Fruit fly (Drosophila melanogaster) whole organism, embryonic: ENCODE results near the gene CG34332.
"Not testable (repeated sequence)": the region's sequence is repeated elsewhere in the genome, so short reads cannot be mapped to it uniquely, and the experiment has no call there.

Experiments used
- CG13296 ChIP-seq: fragments of 200-800 bp; sonication (Bioruptor generic); optimal IDR thresholded peaks from 3 replicates; lab custom pipeline; 2018; ENCODE audit warnings: missing biosample characterization, mild to moderate bottlenecking, missing genetic modification characterization
- CG15479 ChIP-seq: fragments of 200-800 bp; sonication (Bioruptor generic); optimal IDR thresholded peaks from 3 replicates; lab custom pipeline; 2019; ENCODE audit warnings: missing biosample characterization, mild to moderate bottlenecking, missing genetic modification characterization, moderate library complexity
- CG16863 ChIP-seq: fragments of 200-800 bp; sonication (Bioruptor generic); optimal IDR thresholded peaks from 3 replicates; lab custom pipeline; 2016; ENCODE audit warnings: missing biosample characterization, missing genetic modification characterization
- CG2889 ChIP-seq: fragments of 200-800 bp; sonication (Bioruptor generic); IDR thresholded peaks from 3 replicates; pipeline ENCODE4 v1.3.6; 2022; ENCODE audit warnings: missing biosample characterization, missing genetic modification characterization
- CG30403 ChIP-seq: fragments of 200-800 bp; sonication (Bioruptor generic); optimal IDR thresholded peaks from 3 replicates; lab custom pipeline; 2016; ENCODE audit warnings: missing biosample characterization, missing genetic modification characterization
- CG34224 ChIP-seq: fragments of 200-800 bp; sonication (Bioruptor generic); IDR thresholded peaks from 3 replicates; pipeline ENCODE4 v1.3.6; 2022; ENCODE audit warnings: missing biosample characterization, missing genetic modification characterization; ENCODE audit not compliant: partially characterized antibody
- CG34422 ChIP-seq: fragments of 200-800 bp; sonication (Bioruptor generic); IDR thresholded peaks from 3 replicates; pipeline ENCODE4 v1.3.6; 2022; ENCODE audit warnings: missing biosample characterization, missing genetic modification characterization
- CG6689 ChIP-seq: fragments of 200-800 bp; sonication (Bioruptor generic); IDR thresholded peaks from 2 replicates; pipeline ENCODE4 v1.3.6; 2022; ENCODE audit warnings: missing biosample characterization, missing genetic modification characterization
- CG7928 ChIP-seq: fragments of 200-800 bp; sonication (Bioruptor generic); optimal IDR thresholded peaks from 2 replicates; lab custom pipeline; 2017; ENCODE audit warnings: missing biosample characterization, mild to moderate bottlenecking, missing genetic modification characterization
- CG8359 ChIP-seq: fragments of 200-800 bp; sonication (Bioruptor generic); optimal IDR thresholded peaks from 2 replicates; lab custom pipeline; 2017; ENCODE audit warnings: missing biosample characterization, mild to moderate bottlenecking, missing genetic modification characterization, borderline replicate concordance
- D ChIP-seq, 2 experiments: fragments of 200-800 bp in 1 of 2; fragments of >200 bp in 1 of 2; sonication (Bioruptor generic) in 1 of 2; optimal IDR thresholded peaks; 2 replicates in 1 of 2; 3 replicates in 1 of 2; lab custom pipeline; 2017; ENCODE audit warnings: mild to moderate bottlenecking in 1 of 2, missing biosample characterization in 1 of 2, missing genetic modification characterization in 1 of 2, missing genetic modification reagents in 1 of 2
- Drgx ChIP-seq: fragments of 200-800 bp; sonication (Bioruptor generic); IDR thresholded peaks from 2 replicates; pipeline ENCODE4 v1.3.6; 2022; ENCODE audit warnings: missing biosample characterization, missing genetic modification characterization
- Ets65A ChIP-seq: fragments of 200-800 bp; sonication (Bioruptor generic); peaks from one replicate; lab custom pipeline; 2016; ENCODE audit warnings: missing biosample characterization, missing genetic modification characterization
- H15 ChIP-seq: fragments of 200-800 bp; sonication (Bioruptor generic); IDR thresholded peaks from 3 replicates; pipeline ENCODE4 v1.3.6; 2022; ENCODE audit warnings: missing biosample characterization, missing genetic modification characterization
- HLH4C ChIP-seq: fragments of 200-800 bp; sonication (Bioruptor generic); IDR thresholded peaks from 3 replicates; pipeline ENCODE4 v1.3.6; 2022; ENCODE audit warnings: missing biosample characterization, missing genetic modification characterization; ENCODE audit not compliant: partially characterized antibody
- HmgZ ChIP-seq: fragments of 200-800 bp; sonication (Bioruptor generic); optimal IDR thresholded peaks from 2 replicates; lab custom pipeline; 2018; ENCODE audit warnings: missing biosample characterization, mild to moderate bottlenecking, missing genetic modification characterization
- Oaz ChIP-seq: fragments of 200-800 bp; sonication (Bioruptor generic); IDR thresholded peaks from 2 replicates; pipeline ENCODE4 v1.3.6; 2022; ENCODE audit warnings: missing biosample characterization, missing genetic modification characterization
- bowl ChIP-seq: fragments of 200-800 bp; sonication (Bioruptor generic); IDR thresholded peaks from 2 replicates; pipeline ENCODE4 v1.3.6; 2022; ENCODE audit warnings: missing biosample characterization, missing genetic modification characterization
- bsh ChIP-seq, 2 experiments: fragments of 200-800 bp; sonication (Bioruptor generic); optimal IDR thresholded peaks; 2 replicates each; lab custom pipeline; 2017 to 2018; ENCODE audit warnings: mild to moderate bottlenecking in 2 of 2, missing biosample characterization in 2 of 2, missing genetic modification characterization in 2 of 2, moderate library complexity in 1 of 2
- gfzf ChIP-seq: fragments of 200-800 bp; sonication (Bioruptor generic); optimal IDR thresholded peaks from 2 replicates; lab custom pipeline; 2016; ENCODE audit warnings: missing biosample characterization, mild to moderate bottlenecking, missing genetic modification characterization, moderate library complexity
- grn ChIP-seq: fragments of 200-800 bp; sonication (Bioruptor generic); optimal IDR thresholded peaks from 3 replicates; lab custom pipeline; 2017; ENCODE audit warnings: missing biosample characterization, missing genetic modification characterization
- gsb ChIP-seq: fragments of 200-800 bp; sonication (Bioruptor generic); IDR thresholded peaks from 2 replicates; pipeline ENCODE4 v1.3.6; 2022; ENCODE audit warnings: missing biosample characterization, missing genetic modification characterization
- jing ChIP-seq: fragments of 200-800 bp; sonication (Bioruptor generic); optimal IDR thresholded peaks from 2 replicates; lab custom pipeline; 2018; ENCODE audit warnings: missing biosample characterization, mild to moderate bottlenecking, missing genetic modification characterization
- knrl ChIP-seq: fragments of 200-800 bp; sonication (Bioruptor generic); IDR thresholded peaks from 3 replicates; pipeline ENCODE4 v1.3.6; 2022; ENCODE audit warnings: missing biosample characterization, missing genetic modification characterization; ENCODE audit not compliant: partially characterized antibody
- pho ChIP-seq: fragments of 200-800 bp; sonication (Bioruptor generic); optimal IDR thresholded peaks from 2 replicates; lab custom pipeline; 2016; ENCODE audit warnings: missing biosample characterization, missing genetic modification characterization
- pita ChIP-seq: fragments of 200-800 bp; sonication (Bioruptor generic); optimal IDR thresholded peaks from 2 replicates; lab custom pipeline; 2017; ENCODE audit warnings: missing biosample characterization, mild to moderate bottlenecking, missing genetic modification characterization
- prd ChIP-seq, 3 experiments: fragments of >200 bp in 2 of 3; fragments of 200-800 bp in 1 of 3; sonication (Bioruptor generic) in 1 of 3; optimal IDR thresholded peaks in 2 of 3; IDR thresholded peaks in 1 of 3; 2 replicates in 2 of 3; 3 replicates in 1 of 3; pipeline versions ENCODE4 v1.3.6 to Lab custom; 2017 to 2022; ENCODE audit warnings: missing biosample characterization in 1 of 3, missing genetic modification characterization in 1 of 3
- psq ChIP-seq: fragments of 200-800 bp; sonication (Bioruptor generic); optimal IDR thresholded peaks from 2 replicates; lab custom pipeline; 2017; ENCODE audit warnings: missing biosample characterization, missing genetic modification characterization
- ranshi ChIP-seq: fragments of 200-800 bp; sonication (Bioruptor generic); IDR thresholded peaks from 2 replicates; pipeline ENCODE4 v1.3.6; 2022; ENCODE audit warnings: missing biosample characterization, missing genetic modification characterization
- slp2 ChIP-seq: fragments of 200-800 bp; sonication (Bioruptor generic); optimal IDR thresholded peaks from 2 replicates; lab custom pipeline; 2016; ENCODE audit warnings: missing biosample characterization, missing genetic modification characterization
- tx ChIP-seq: fragments of 200-800 bp; sonication (Bioruptor generic); optimal IDR thresholded peaks from 2 replicates; lab custom pipeline; 2016; ENCODE audit warnings: missing biosample characterization, missing genetic modification characterization

Gene CG34332

DNA sequence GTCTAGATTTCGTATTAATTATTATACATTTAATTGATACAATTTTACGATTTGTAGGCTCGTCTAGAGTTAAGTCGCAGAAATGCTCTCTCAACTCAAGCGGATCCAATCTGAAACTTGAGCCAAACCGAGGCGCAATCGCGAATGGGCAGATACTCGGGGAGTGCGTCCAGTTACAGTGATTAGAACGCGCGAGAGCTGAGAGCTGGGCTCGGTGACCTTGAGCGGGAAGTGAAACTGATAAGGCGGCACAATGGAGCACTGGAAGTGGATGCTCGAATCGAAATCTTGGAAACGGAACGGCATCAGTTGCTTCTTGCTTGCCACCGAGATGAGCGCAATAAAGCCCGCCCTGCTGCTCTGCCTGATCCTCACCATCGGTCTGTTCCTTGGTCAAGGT is 18.7 kb upstream of the CG34332 start, which contains the start of gene CG34331:
Gene CG34331, plus strand, starts transcription at position 301 of the 400 bp plus-strand sequence.
- TF ChIP-seq HLH4C (GFP tag; lab: Robert Waterston, UW) (0 out of 3 replicates have a peak, but pooled peaks have one; percentile 4), CG30403 (GFP tag; lab: Kevin White, UChicago) (no peak), Oaz (GFP tag; lab: Robert Waterston, UW) (no peak), psq (GFP tag; lab: Kevin White, UChicago) (no peak)
- TF ChIP-seq, all 482 proteins: peak for 1

dm6 chrX:20129554-20129953 is 11.3 kb upstream of the CG34332 start:
- TF ChIP-seq CG8359 (peak; percentile 78), bowl (GFP tag; lab: Robert Waterston, UW) (no peak)

DNA sequence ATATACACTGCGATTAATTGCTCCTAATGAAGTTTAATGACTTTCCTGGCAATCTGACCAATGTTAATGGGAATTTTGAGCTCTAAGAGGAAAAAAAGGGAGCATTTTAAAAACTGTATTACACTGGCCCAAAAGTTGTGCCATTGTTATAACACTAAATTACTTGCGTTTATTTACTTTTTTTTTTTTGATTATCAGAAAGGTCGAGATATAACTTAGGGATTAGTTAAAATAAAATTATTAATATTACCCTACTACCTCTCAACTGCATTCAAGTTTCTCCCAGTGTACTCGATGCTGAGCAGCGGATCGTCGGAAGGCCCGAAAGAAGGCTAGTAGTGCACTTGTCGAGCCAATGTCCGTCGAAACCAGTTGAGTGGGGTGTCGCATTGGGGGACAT is 10.3 kb upstream of the CG34332 start:
- TF ChIP-seq CG2889 (GFP tag; lab: Robert Waterston, UW) (no peak), HmgZ (no peak), CG34422 (GFP tag; lab: Robert Waterston, UW) (no peak), slp2 (GFP tag; lab: Kevin White, UChicago) (no peak), CG13296 (GFP tag; lab: Kevin White, UChicago) (no peak), grn (no peak), CG34224 (GFP tag; lab: Robert Waterston, UW) (no peak), ranshi (GFP tag; lab: Robert Waterston, UW) (no peak), gsb (GFP tag; lab: Robert Waterston, UW) (no peak), D (optimal IDR thresholded peaks at IDR 0.05; lab: Kevin White, UChicago) (no peak), D (GFP tag; optimal IDR thresholded peaks at IDR 0.05; lab: Kevin White, UChicago) (no peak), Drgx (GFP tag; lab: Robert Waterston, UW) (peak; percentile 58), gfzf (GFP tag; lab: Kevin White, UChicago) (no peak), prd (optimal IDR thresholded peaks at IDR 0.05; lab: Kevin White, UChicago) (no peak), prd (GFP tag; IDR thresholded peaks at IDR 0.05; lab: Robert Waterston, UW) (0 out of 3 replicates have a peak, but pooled peaks have one; percentile 36), CG15479 (GFP tag; lab: Kevin White, UChicago) (no peak), jing (GFP tag; lab: Kevin White, UChicago) (no peak), knrl (no peak)
- TF ChIP-seq, all 482 proteins: peak for 2

DNA sequence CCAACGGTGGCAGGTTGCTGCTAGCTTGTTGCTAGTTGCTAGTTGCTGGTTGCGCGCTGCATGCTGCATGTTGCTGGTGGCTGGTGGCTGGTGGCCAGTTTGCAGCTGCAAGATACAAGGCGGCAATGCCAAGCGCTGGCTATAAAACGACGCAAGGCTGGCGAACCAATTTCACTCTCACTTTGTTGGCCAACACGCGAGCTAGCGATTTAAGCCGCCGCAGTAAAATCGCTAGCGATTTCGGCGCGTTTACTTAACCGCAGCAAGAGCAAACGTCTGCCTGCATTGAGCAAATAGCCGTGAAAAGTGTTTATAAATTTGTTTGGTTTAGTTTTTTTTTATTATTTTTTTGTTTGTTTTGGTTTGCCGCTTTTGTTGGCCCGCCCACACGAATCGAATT is 7.4 kb upstream of the CG34332 start, which contains the start of gene CG15322:
Gene CG15322, plus strand, starts transcription at position 148 of the 400 bp plus-strand sequence.
- TF ChIP-seq Ets65A: peak; percentile 41
- peak; percentile 98 for TF ChIP-seq CG8359
- TF ChIP-seq ranshi (GFP tag; lab: Robert Waterston, UW): no peak

DNA sequence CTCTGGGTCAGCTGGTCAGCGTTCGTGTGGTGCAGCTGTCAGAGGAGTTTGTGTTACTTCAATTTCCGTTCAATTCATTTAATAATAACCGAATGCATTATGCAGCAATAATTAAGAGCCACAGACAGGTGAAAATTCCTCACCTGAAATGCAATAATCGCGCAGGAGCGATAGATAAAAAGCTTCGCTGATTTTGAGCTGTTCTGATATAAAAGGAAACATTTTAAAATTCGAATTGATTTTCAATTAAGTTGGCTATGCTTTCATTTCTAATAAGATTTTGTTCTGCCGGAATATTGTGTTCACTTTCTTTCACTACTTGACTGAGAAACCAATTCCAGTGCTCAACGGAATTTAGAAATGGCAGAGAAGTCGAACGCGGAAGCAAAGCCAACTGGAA is 1.3 kb upstream of the CG34332 start, which contains the start of gene CG42583:
Gene CG42583, plus strand, starts transcription at position 301 of the 400 bp plus-strand sequence.
- TF ChIP-seq CG6689 (GFP tag; lab: Robert Waterston, UW) (no peak), pho (no peak), tx (GFP tag; lab: Kevin White, UChicago) (no peak), H15 (GFP tag; lab: Robert Waterston, UW) (no peak), CG16863 (GFP tag; lab: Kevin White, UChicago) (no peak)

dm6 chrX:20143088-20143487 is 2.3 kb downstream of the CG34332 start, which contains the start of gene Or19a:
Gene Or19a (minus strand): TSS chrX:20143188.
- not testable (repeated sequence) for TF ChIP-seq CG7928 (GFP tag; lab: Kevin White, UChicago); bsh (GFP tag; optimal IDR thresholded peaks at IDR 0.05; lab: Kevin White, UChicago); pita (GFP tag; lab: Kevin White, UChicago)
